Worm (Caenorhabditis elegans) whole organism, early embryonic: Measurements from ENCODE around the gene hars-1.

Experiments used
- aly-1 ChIP-seq: sonication (generic microtip); optimal IDR thresholded peaks from 2 replicates; lab custom pipeline; 2016; ENCODE audit warnings: missing genetic modification characterization, missing compliant biosample characterization
- ama-1 ChIP-seq: fragments of 150-350 bp; optimal IDR thresholded peaks from 2 replicates; lab custom pipeline; 2014
- ceh-13 ChIP-seq: fragments of 200-800 bp; sonication (Bioruptor generic); optimal IDR thresholded peaks from 2 replicates; lab custom pipeline; 2018; ENCODE audit warnings: mild to moderate bottlenecking, missing genetic modification characterization, missing compliant biosample characterization
- hmg-4 ChIP-seq: fragments of 200-800 bp; sonication (Bioruptor generic); optimal IDR thresholded peaks from 2 replicates; lab custom pipeline; 2018; ENCODE audit warnings: mild to moderate bottlenecking, missing genetic modification characterization, missing compliant biosample characterization
- sea-1 ChIP-seq: fragments of 200-800 bp; sonication (Bioruptor generic); conservative IDR thresholded peaks from 2 replicates; pipeline ENCODE4 v1.3.6; 2022; ENCODE audit warnings: missing genetic modification characterization, missing compliant biosample characterization

DNA sequence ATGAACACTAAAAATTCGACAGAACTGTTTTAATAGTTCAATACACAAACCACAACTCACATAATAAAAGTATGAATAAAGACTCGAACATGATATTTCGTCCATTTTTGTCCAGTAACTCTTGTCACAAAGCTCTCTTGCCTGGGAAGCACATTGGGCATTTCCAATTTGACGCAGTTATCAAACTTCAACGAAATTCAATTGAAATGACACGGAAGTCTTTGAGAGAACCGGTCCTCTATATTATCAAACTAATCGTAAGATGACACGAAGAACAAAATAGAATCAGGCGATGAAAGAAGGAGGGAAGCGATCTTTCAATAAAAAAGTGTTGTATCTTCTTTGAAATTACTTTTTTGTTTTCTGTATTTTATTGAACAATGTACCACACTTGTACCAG, 3.7 kb upstream of the hars-1 start, which contains the start of gene T11G6.3:
- TF ChIP-seq aly-1 (tag; lab: Kevin White, UChicago) (no peak), ama-1 (lab: Kevin White, UChicago) (no peak), sea-1 (no peak), hmg-4 (GFP tag; lab: Kevin White, UChicago) (no peak), ceh-13 (no peak)
